Worm (Caenorhabditis elegans) whole organism, L1 larva: ENCODE results near the gene F01G12.18.

Source experiments
- C04F5.9 ChIP-seq: sonication (generic microtip); optimal IDR thresholded peaks from 2 replicates; lab custom pipeline; 2016; ENCODE audit warnings: missing genetic modification characterization, missing compliant biosample characterization
- C34B4.2 ChIP-seq: sonication (generic microtip); optimal IDR thresholded peaks from 2 replicates; lab custom pipeline; 2017; ENCODE audit warnings: mild to moderate bottlenecking, missing genetic modification characterization, missing compliant biosample characterization
- F16B12.6 ChIP-seq: fragments of 150-350 bp; optimal IDR thresholded peaks from 2 replicates; lab custom pipeline; 2014; ENCODE audit warnings: missing biosample characterization, missing genetic modification characterization
- aha-1 ChIP-seq: fragments of 150-350 bp; optimal IDR thresholded peaks from 2 replicates; lab custom pipeline; 2014; ENCODE audit warnings: missing biosample characterization, missing genetic modification characterization
- ama-1 ChIP-seq: fragments of 150-350 bp; optimal IDR thresholded peaks from 2 replicates; lab custom pipeline; 2014
- blmp-1 ChIP-seq: fragments of 150-350 bp; optimal IDR thresholded peaks from 2 replicates; lab custom pipeline; 2014; ENCODE audit warnings: missing biosample characterization, missing genetic modification characterization
- ceh-8 ChIP-seq: fragments of 200-800 bp; sonication (Bioruptor generic); optimal IDR thresholded peaks from 2 replicates; lab custom pipeline; 2018; ENCODE audit warnings: mild to moderate bottlenecking, missing genetic modification characterization, moderate library complexity, missing compliant biosample characterization
- ceh-90 ChIP-seq: sonication (generic microtip); optimal IDR thresholded peaks from 2 replicates; lab custom pipeline; 2016; ENCODE audit warnings: missing genetic modification characterization, missing compliant biosample characterization
- ces-1 ChIP-seq: fragments of 150-350 bp; optimal IDR thresholded peaks from 2 replicates; lab custom pipeline; 2014; ENCODE audit warnings: missing biosample characterization, missing genetic modification reagents, missing genetic modification characterization
- dpl-1 ChIP-seq, 3 experiments: fragments of 150-350 bp in 2 of 3; sonication (generic microtip) in 1 of 3; optimal IDR thresholded peaks; 2 replicates each; lab custom pipeline; 2014 to 2017; ENCODE audit warnings: missing biosample characterization in 3 of 3, missing genetic modification characterization in 3 of 3, missing genetic modification reagents in 3 of 3
- dsc-1 ChIP-seq: sonication (generic microtip); optimal IDR thresholded peaks from 2 replicates; lab custom pipeline; 2016; ENCODE audit warnings: mild to moderate bottlenecking, missing genetic modification characterization, missing compliant biosample characterization
- efl-1 ChIP-seq, 4 experiments: fragments of 150-350 bp; optimal IDR thresholded peaks in 3 of 4; peaks in 1 of 4; 1 replicate in 1 of 4; 2 replicates in 3 of 4; lab custom pipeline; 2014; ENCODE audit warnings: missing biosample characterization in 2 of 4, missing genetic modification characterization in 2 of 4, missing genetic modification reagents in 2 of 4
- egl-13 ChIP-seq: sonication (generic microtip); optimal IDR thresholded peaks from 2 replicates; lab custom pipeline; 2016; ENCODE audit warnings: missing genotype, missing genetic modification reagents, missing genetic modification characterization, missing compliant biosample characterization
- egl-27 ChIP-seq, 2 experiments: fragments of 150-350 bp in 1 of 2; sonication (generic microtip); optimal IDR thresholded peaks; 3 replicates each; lab custom pipeline; 2017 to 2018; ENCODE audit warnings: missing biosample characterization in 2 of 2, missing genetic modification characterization in 2 of 2, missing genetic modification reagents in 2 of 2
- elt-3 ChIP-seq, 6 experiments: fragments of 150-350 bp in 1 of 6; sonication (generic microtip); optimal IDR thresholded peaks; 2 replicates each; lab custom pipeline; 2017 to 2018; ENCODE audit warnings: missing biosample characterization in 6 of 6, missing genetic modification characterization in 6 of 6, inconsistent platforms in 1 of 6
- ets-5 ChIP-seq: fragments of 200-800 bp; sonication (Bioruptor generic); IDR thresholded peaks from 2 replicates; pipeline ENCODE4 v1.3.6; 2022; ENCODE audit warnings: missing genetic modification characterization, missing compliant biosample characterization
- fkh-8 ChIP-seq: sonication (generic microtip); optimal IDR thresholded peaks from 2 replicates; lab custom pipeline; 2016; ENCODE audit warnings: mild to moderate bottlenecking, missing genetic modification characterization, missing compliant biosample characterization
- hpl-2 ChIP-seq: fragments of 150-350 bp; optimal IDR thresholded peaks from 2 replicates; lab custom pipeline; 2014; ENCODE audit warnings: missing biosample characterization, missing genetic modification reagents, missing genetic modification characterization
- irx-1 ChIP-seq: sonication (generic microtip); optimal IDR thresholded peaks from 2 replicates; lab custom pipeline; 2016; ENCODE audit warnings: missing genetic modification characterization, missing compliant biosample characterization
- jun-1 ChIP-seq: fragments of 150-350 bp; optimal IDR thresholded peaks from 2 replicates; lab custom pipeline; 2014; ENCODE audit warnings: missing biosample characterization, missing genetic modification reagents, missing genetic modification characterization
- lin-14 ChIP-seq: fragments of 200-800 bp; sonication (Bioruptor generic); optimal IDR thresholded peaks from 2 replicates; lab custom pipeline; 2018; ENCODE audit warnings: mild to moderate bottlenecking, missing genetic modification characterization, moderate library complexity, missing compliant biosample characterization
- lin-15B ChIP-seq: fragments of 150-350 bp; sonication (generic microtip); optimal IDR thresholded peaks from 3 replicates; lab custom pipeline; 2014; ENCODE audit warnings: missing biosample characterization, missing genetic modification characterization
- lin-35 ChIP-seq, 2 experiments: fragments of 150-350 bp; optimal IDR thresholded peaks; 2 replicates each; lab custom pipeline; 2014; ENCODE audit warnings: missing biosample characterization in 2 of 2, missing genetic modification characterization in 2 of 2, missing genetic modification reagents in 2 of 2
- lin-39 ChIP-seq: fragments of 150-350 bp; optimal IDR thresholded peaks from 2 replicates; lab custom pipeline; 2014; ENCODE audit warnings: missing biosample characterization, missing genetic modification reagents, missing genetic modification characterization
- lir-3 ChIP-seq: sonication (generic microtip); optimal IDR thresholded peaks from 2 replicates; lab custom pipeline; 2016; ENCODE audit warnings: mild to moderate bottlenecking, missing genetic modification characterization, moderate library complexity, missing compliant biosample characterization; ENCODE audit not compliant: poor library complexity
- lsy-2 ChIP-seq, 2 experiments: fragments of 150-350 bp; optimal IDR thresholded peaks; 2 replicates each; lab custom pipeline; 2014; ENCODE audit warnings: missing biosample characterization in 2 of 2, missing genetic modification characterization in 2 of 2
- mdl-1 ChIP-seq, 2 experiments: fragments of 150-350 bp; optimal IDR thresholded peaks; 2 replicates each; lab custom pipeline; 2014 to 2017; ENCODE audit warnings: missing biosample characterization in 2 of 2, missing genetic modification characterization in 2 of 2, inconsistent platforms in 1 of 2
- mef-2 ChIP-seq: fragments of 150-350 bp; optimal IDR thresholded peaks from 2 replicates; lab custom pipeline; 2014; ENCODE audit warnings: missing biosample characterization, missing genetic modification characterization
- mep-1 ChIP-seq: fragments of 150-350 bp; optimal IDR thresholded peaks from 2 replicates; lab custom pipeline; 2014; ENCODE audit warnings: missing biosample characterization, missing genetic modification characterization
- nhr-11 ChIP-seq: fragments of 150-350 bp; optimal IDR thresholded peaks from 2 replicates; lab custom pipeline; 2014; ENCODE audit warnings: missing biosample characterization, missing genetic modification characterization
- nhr-20 ChIP-seq: sonication (generic microtip); optimal IDR thresholded peaks from 2 replicates; lab custom pipeline; 2016; ENCODE audit warnings: mild to moderate bottlenecking, missing genetic modification characterization, missing compliant biosample characterization
- nhr-237 ChIP-seq: fragments of 150-350 bp; optimal IDR thresholded peaks from 2 replicates; lab custom pipeline; 2014; ENCODE audit warnings: missing biosample characterization, missing genetic modification characterization
- nhr-77 ChIP-seq: fragments of 150-350 bp; optimal IDR thresholded peaks from 2 replicates; lab custom pipeline; 2014; ENCODE audit warnings: missing biosample characterization, missing genetic modification characterization
- nhr-84 ChIP-seq: sonication (generic microtip); optimal IDR thresholded peaks from 2 replicates; lab custom pipeline; 2017; ENCODE audit warnings: missing biosample characterization, missing genetic modification characterization
- nhr-85 ChIP-seq: sonication (generic microtip); peaks from one replicate; lab custom pipeline; 2016; ENCODE audit warnings: missing genetic modification characterization, inconsistent platforms, missing compliant biosample characterization
- snpc-4 ChIP-seq: fragments of 150-350 bp; optimal IDR thresholded peaks from 2 replicates; lab custom pipeline; 2014; ENCODE audit warnings: missing biosample characterization, missing genetic modification characterization
- snu-23 ChIP-seq: sonication (generic microtip); optimal IDR thresholded peaks from 2 replicates; lab custom pipeline; 2016; ENCODE audit warnings: missing genetic modification characterization, missing compliant biosample characterization
- tbx-2 ChIP-seq: sonication (generic microtip); optimal IDR thresholded peaks from 2 replicates; lab custom pipeline; 2016; ENCODE audit warnings: missing genetic modification characterization, missing compliant biosample characterization
- unc-30 ChIP-seq: sonication (generic microtip); optimal IDR thresholded peaks from 2 replicates; lab custom pipeline; 2017; ENCODE audit warnings: missing biosample characterization, missing genetic modification characterization
- unc-86 ChIP-seq: sonication (generic microtip); optimal IDR thresholded peaks from 2 replicates; lab custom pipeline; 2016; ENCODE audit warnings: missing genetic modification characterization, missing compliant biosample characterization
- xbp-1 ChIP-seq: sonication (generic microtip); optimal IDR thresholded peaks from 2 replicates; lab custom pipeline; 2016; ENCODE audit warnings: missing genetic modification characterization, missing compliant biosample characterization
- zip-4 ChIP-seq: fragments of 200-800 bp; sonication (Bioruptor generic); optimal IDR thresholded peaks from 2 replicates; lab custom pipeline; 2018; ENCODE audit warnings: mild to moderate bottlenecking, missing genetic modification characterization, moderate library complexity, missing compliant biosample characterization

Gene F01G12.18

ce11 chrX:16361001-16361400 is 37.3 kb downstream of the F01G12.18 start (continued):
- TF ChIP-seq elt-3 (tag; optimal IDR thresholded peaks at IDR 0.05; lab: Kevin White, UChicago): no peak
- peak; percentile 18 for TF ChIP-seq xbp-1 (tag; lab: Kevin White, UChicago)
- no peak for TF ChIP-seq ets-5
- no peak for TF ChIP-seq nhr-77 (tag; lab: Kevin White, UChicago)
- TF ChIP-seq unc-86 (tag; lab: Kevin White, UChicago): no peak
- TF ChIP-seq, all 84 proteins: peak for 10

ce11 chrX:16357531-16357930 is 40.7 kb downstream of the F01G12.18 start:
- TF ChIP-seq aha-1 (tag; lab: Kevin White, UChicago) (no peak), snpc-4 (tag; lab: Kevin White, UChicago) (peak; percentile 72)

- TF ChIP-seq nhr-237: no peak
- no peak for TF ChIP-seq snpc-4 (tag; lab: Kevin White, UChicago)
- TF ChIP-seq nhr-11 (tag; lab: Kevin White, UChicago): no peak
- TF ChIP-seq, all 84 proteins: peak for 0
Measured at ce11 chrX:16356341-16356740, 41.9 kb downstream of the F01G12.18 start.

ce11 chrX:16354598-16355211 is 43.6 kb downstream of the F01G12.18 start, which contains the start of gene nhr-28:
Gene nhr-28 (plus strand): TSS chrX:16354976.
- no peak for TF ChIP-seq efl-1 (optimal IDR thresholded peaks at IDR 0.05; lab: Kevin White, UChicago)
- no peak for TF ChIP-seq efl-1 (GFP tag; optimal IDR thresholded peaks at IDR 0.05 in 1 of 2; lab: Kevin White, UChicago)
- TF ChIP-seq lin-14 (GFP tag; lab: Kevin White, UChicago): peak; percentile 38
- TF ChIP-seq dsc-1 (tag; lab: Kevin White, UChicago): no peak
- TF ChIP-seq nhr-237: peak; percentile 16
- peak; percentile 61 for TF ChIP-seq nhr-85
- peak; percentile 5 for TF ChIP-seq snu-23 (GFP tag; lab: Kevin White, UChicago)
- TF ChIP-seq lsy-2 (tag; optimal IDR thresholded peaks at IDR 0.05; lab: Kevin White, UChicago): peak in 1 of 2 experiments; percentile 17
- TF ChIP-seq zip-4 (GFP tag; lab: Kevin White, UChicago): no peak
- TF ChIP-seq blmp-1 (tag; lab: Kevin White, UChicago): peak; percentile 29
- TF ChIP-seq mef-2 (tag; lab: Kevin White, UChicago): no peak
- TF ChIP-seq C04F5.9 (tag; lab: Kevin White, UChicago): no peak

ce11 chrX:16352503-16352902 is 45.8 kb downstream of the F01G12.18 start:
- no peak for TF ChIP-seq efl-1 (optimal IDR thresholded peaks at IDR 0.05; lab: Kevin White, UChicago)
- no peak for TF ChIP-seq efl-1 (GFP tag; optimal IDR thresholded peaks at IDR 0.05 in 1 of 2; lab: Kevin White, UChicago)
- TF ChIP-seq lin-35 (GFP tag; optimal IDR thresholded peaks at IDR 0.05; lab: Kevin White, UChicago): peak in 1 of 2 experiments; percentile 43
- peak; percentile 46 for TF ChIP-seq nhr-85
- peak in 1 of 2 experiments; percentile 42 for TF ChIP-seq mdl-1 (tag; optimal IDR thresholded peaks at IDR 0.05; lab: Kevin White, UChicago)
- TF ChIP-seq tbx-2 (tag; lab: Kevin White, UChicago): peak; percentile 59
- peak; percentile 33 for TF ChIP-seq nhr-20 (tag; lab: Kevin White, UChicago)
- peak; percentile 33 for TF ChIP-seq lin-14 (GFP tag; lab: Kevin White, UChicago)
- TF ChIP-seq lir-3 (tag; lab: Kevin White, UChicago): no peak
- TF ChIP-seq, all 84 proteins: peak for 6

ce11 chrX:16349019-16349418 is 49.3 kb downstream of the F01G12.18 start:
- TF ChIP-seq mep-1 (peak; percentile 41), F16B12.6 (tag; lab: Kevin White, UChicago) (no peak), ceh-8 (GFP tag; lab: Kevin White, UChicago) (no peak), ama-1 (no peak), jun-1 (tag; lab: Kevin White, UChicago) (peak; percentile 53), efl-1 (optimal IDR thresholded peaks at IDR 0.05; lab: Kevin White, UChicago) (no peak), efl-1 (GFP tag; optimal IDR thresholded peaks at IDR 0.05 in 1 of 2; lab: Kevin White, UChicago) (no peak), ces-1 (GFP tag; lab: Kevin White, UChicago) (no peak), irx-1 (no peak), fkh-8 (tag; lab: Kevin White, UChicago) (no peak), egl-13 (tag; lab: Kevin White, UChicago) (no peak), unc-30 (tag; lab: Kevin White, UChicago) (no peak), lin-39 (tag; lab: Kevin White, UChicago) (no peak), egl-27 (tag; optimal IDR thresholded peaks at IDR 0.05; lab: Kevin White, UChicago) (no peak), C34B4.2 (tag; lab: Kevin White, UChicago) (no peak), lin-15B (no peak), nhr-84 (tag; lab: Kevin White, UChicago) (no peak), nhr-237 (no peak), dpl-1 (GFP tag; optimal IDR thresholded peaks at IDR 0.05; lab: Kevin White, UChicago) (no peak), ceh-90 (tag; lab: Kevin White, UChicago) (no peak), hpl-2 (GFP tag; lab: Kevin White, UChicago) (no peak)
